Fruit fly (Drosophila melanogaster): ENCODE results near the gene CG43736.

The CG43736 gene

dm6 chrX:6855366-6856200 is 8.1 kb upstream of the CG43736 start (continued):
- TF ChIP-seq dati (GFP tag; IDR thresholded peaks at IDR 0.05) (no peak), HHEX (GFP tag; optimal IDR thresholded peaks at IDR 0.05) (peak; percentile 65), lmd (GFP tag; IDR thresholded peaks at IDR 0.05) (peak; percentile 90), gem (tag; optimal IDR thresholded peaks at IDR 0.05) (peak; percentile 97), onecut (GFP tag; IDR thresholded peaks at IDR 0.05) (peak; percentile 82), CG12391 (tag; optimal IDR thresholded peaks at IDR 0.05) (peak; percentile 93), CG30020 (tag; optimal IDR thresholded peaks at IDR 0.05) (peak; percentile 46), chn (GFP tag; optimal IDR thresholded peaks at IDR 0.05) (peak; percentile 82), Hmr (GFP tag; optimal IDR thresholded peaks at IDR 0.05) (peak; percentile 91), yki (optimal IDR thresholded peaks at IDR 0.05) (no peak), Dll (GFP tag; IDR thresholded peaks at IDR 0.05; ENCODE audit: partially characterized antibody) (no peak), nerfin-1 (tag; optimal IDR thresholded peaks at IDR 0.05) (peak; percentile 78), dimm (GFP tag; IDR thresholded peaks at IDR 0.05) (0 out of 2 replicates have a peak, but pooled peaks have one; percentile 17), Ets65A (GFP tag) (peak; percentile 97), CG7271 (tag; optimal IDR thresholded peaks at IDR 0.05) (no peak), NFAT (GFP tag; IDR thresholded peaks at IDR 0.05) (no peak), lbe (GFP tag; optimal IDR thresholded peaks at IDR 0.05) (peak; percentile 47), dmrt99B (tag; optimal IDR thresholded peaks at IDR 0.05) (peak; percentile 97), crol (GFP tag; IDR thresholded peaks at IDR 0.05) (no peak), twi (tag; optimal IDR thresholded peaks at IDR 0.05) (peak; percentile 82), jing (GFP tag; optimal IDR thresholded peaks at IDR 0.05) (peak; percentile 89), unc-4 (GFP tag; IDR thresholded peaks at IDR 0.05; ENCODE audit: partially characterized antibody) (0 out of 2 replicates have a peak, but pooled peaks have one; percentile 27), Lhr (GFP tag; optimal IDR thresholded peaks at IDR 0.05) (peak; percentile 81), hb (GFP tag; IDR thresholded peaks at IDR 0.05; ENCODE audit: partially characterized antibody) (no peak), zen (tag; optimal IDR thresholded peaks at IDR 0.05) (peak; percentile 40), fd3F (GFP tag; optimal IDR thresholded peaks at IDR 0.05) (peak; percentile 91), CG17361 (GFP tag; IDR thresholded peaks at IDR 0.05) (peak; percentile 89), stwl (tag; optimal IDR thresholded peaks at IDR 0.05) (no peak), H2.0 (GFP tag; IDR thresholded peaks at IDR 0.05) (peak; percentile 81), Ets97D (GFP tag; optimal IDR thresholded peaks at IDR 0.05) (peak; percentile 60), phol (tag; optimal IDR thresholded peaks at IDR 0.05) (peak; percentile 91), Pdp1 (GFP tag; optimal IDR thresholded peaks at IDR 0.05) (peak; percentile 82 to 84), gt (GFP tag; IDR thresholded peaks at IDR 0.05) (0 out of 2 replicates have a peak, but pooled peaks have one; percentile 10), CG14441 (GFP tag; IDR thresholded peaks at IDR 0.05) (peak; percentile 72), nau (GFP tag; optimal IDR thresholded peaks at IDR 0.05) (peak; percentile 73), dysf (GFP tag; IDR thresholded peaks at IDR 0.05) (peak; percentile 88), repo (GFP tag; optimal IDR thresholded peaks at IDR 0.05) (no peak), shn (GFP tag; optimal IDR thresholded peaks at IDR 0.05) (peak; percentile 85), CG16815 (GFP tag; optimal IDR thresholded peaks at IDR 0.05) (peak; percentile 79), CG8924 (tag; optimal IDR thresholded peaks at IDR 0.05) (peak; percentile 94), nom (GFP tag; optimal IDR thresholded peaks at IDR 0.05) (peak; percentile 85), Scr (GFP tag; IDR thresholded peaks at IDR 0.05; ENCODE audit: partially characterized antibody) (no peak), CG7357 (GFP tag; IDR thresholded peaks at IDR 0.05) (peak; percentile 56; the same call in 2 of the 3 replicates), Six4 (GFP tag; optimal IDR thresholded peaks at IDR 0.05) (peak; percentile 27), Vsx1 (GFP tag; optimal IDR thresholded peaks at IDR 0.05) (peak; percentile 71), Sry-β (GFP tag; optimal IDR thresholded peaks at IDR 0.05) (peak; percentile 33), CG2199 (GFP tag; IDR thresholded peaks at IDR 0.05) (peak; percentile 86; the same call in 1 of the 3 replicates), danr (GFP tag; IDR thresholded peaks at IDR 0.05) (no peak)

Data from whole organism, embryonic.